Worm (Caenorhabditis elegans) whole organism, L4 larva: ENCODE measurements around the gene hlh-6.

ENCODE experiments used
- D1046.2 ChIP-seq: fragments of 200-800 bp; sonication (Bioruptor generic); IDR thresholded peaks from 2 replicates; pipeline ENCODE4 v1.3.6; 2022; ENCODE audit warnings: missing genetic modification characterization, missing compliant biosample characterization
- F49E8.2 ChIP-seq: sonication (generic microtip); optimal IDR thresholded peaks from 2 replicates; lab custom pipeline; 2016; ENCODE audit warnings: missing compliant biosample characterization, mild to moderate bottlenecking, missing genetic modification characterization, borderline replicate concordance
- T20F7.1 ChIP-seq: fragments of 200-800 bp; sonication (Bioruptor generic); optimal IDR thresholded peaks from 2 replicates; lab custom pipeline; 2018; ENCODE audit warnings: mild to moderate bottlenecking, missing genetic modification characterization, missing compliant biosample characterization
- Y48G9A.11 ChIP-seq: fragments of 200-800 bp; sonication (Bioruptor generic); IDR thresholded peaks from 2 replicates; pipeline ENCODE4 v1.3.6; 2022; ENCODE audit warnings: missing genetic modification reagents, missing genetic modification characterization, missing compliant biosample characterization
- ama-1 ChIP-seq: fragments of 150-350 bp; optimal IDR thresholded peaks from 2 replicates; lab custom pipeline; 2014; ENCODE audit warnings: inconsistent platforms, mixed read lengths
- arid-1 ChIP-seq: fragments of 200-800 bp; sonication (Bioruptor generic); conservative IDR thresholded peaks from 2 replicates; pipeline ENCODE4 v1.3.6; 2022; ENCODE audit warnings: missing genetic modification reagents, missing genetic modification characterization, missing compliant biosample characterization
- cey-2 ChIP-seq: sonication (generic microtip); optimal IDR thresholded peaks from 3 replicates; lab custom pipeline; 2017; ENCODE audit warnings: missing genetic modification characterization, mild to moderate bottlenecking, missing compliant biosample characterization, antibody characterized with exemption, borderline replicate concordance; ENCODE audit not compliant: insufficient read depth
- ctbp-1 ChIP-seq: fragments of 200-800 bp; sonication (Bioruptor generic); IDR thresholded peaks from 2 replicates; pipeline ENCODE4 v1.3.6; 2022; ENCODE audit warnings: missing genetic modification reagents, missing genetic modification characterization, missing compliant biosample characterization
- daf-12 ChIP-seq: fragments of 150-350 bp; optimal IDR thresholded peaks from 2 replicates; lab custom pipeline; 2014; ENCODE audit warnings: missing biosample characterization, missing genetic modification reagents, missing genetic modification characterization
- daf-16 ChIP-seq, 3 experiments: sonication (generic microtip); optimal IDR thresholded peaks; 2 replicates each; lab custom pipeline; 2016 to 2017; ENCODE audit warnings: missing genetic modification characterization in 3 of 3, missing genetic modification reagents in 3 of 3, mild to moderate bottlenecking in 2 of 3, missing compliant biosample characterization in 2 of 3, missing biosample characterization in 1 of 3, moderate library complexity in 1 of 3
- daf-19 ChIP-seq: fragments of 200-800 bp; sonication (Bioruptor generic); conservative IDR thresholded peaks from 2 replicates; pipeline ENCODE4 v1.3.6; 2022; ENCODE audit warnings: missing genetic modification characterization, missing compliant biosample characterization
- daf-8 ChIP-seq: fragments of 200-800 bp; sonication (Bioruptor generic); IDR thresholded peaks from 2 replicates; pipeline ENCODE4 v1.3.6; 2022; ENCODE audit warnings: missing genetic modification characterization, missing compliant biosample characterization
- duxl-1 ChIP-seq: sonication (generic microtip); optimal IDR thresholded peaks from 2 replicates; lab custom pipeline; 2016; ENCODE audit warnings: mild to moderate bottlenecking, missing genetic modification characterization, moderate library complexity, missing compliant biosample characterization; ENCODE audit not compliant: poor library complexity
- egl-27 ChIP-seq: sonication (generic microtip); optimal IDR thresholded peaks from 3 replicates; lab custom pipeline; 2017; ENCODE audit warnings: missing biosample characterization, missing genetic modification reagents, missing genetic modification characterization
- egl-43 ChIP-seq: fragments of 200-800 bp; sonication (Bioruptor generic); IDR thresholded peaks from 2 replicates; pipeline ENCODE4 v1.3.6; 2022; ENCODE audit warnings: missing genetic modification reagents, missing genetic modification characterization, missing compliant biosample characterization
- fkh-10 ChIP-seq: fragments of 150-350 bp; optimal IDR thresholded peaks from 2 replicates; lab custom pipeline; 2014; ENCODE audit warnings: missing biosample characterization, missing genetic modification reagents, missing genetic modification characterization
- hif-1 ChIP-seq, 2 experiments: sonication (generic microtip); optimal IDR thresholded peaks; 2 replicates each; lab custom pipeline; 2016 to 2017; ENCODE audit warnings: missing compliant biosample characterization in 2 of 2, missing genetic modification characterization in 2 of 2, missing genetic modification reagents in 2 of 2, missing genotype in 2 of 2, mild to moderate bottlenecking in 1 of 2
- hlh-11 ChIP-seq: fragments of 200-800 bp; sonication (Bioruptor generic); optimal IDR thresholded peaks from 2 replicates; lab custom pipeline; 2018; ENCODE audit warnings: mild to moderate bottlenecking, missing genetic modification characterization, missing compliant biosample characterization
- hmg-1.1 ChIP-seq: fragments of 200-800 bp; sonication (Bioruptor generic); IDR thresholded peaks from 2 replicates; pipeline ENCODE4 v1.3.6; 2022; ENCODE audit warnings: missing genetic modification reagents, missing genetic modification characterization, missing compliant biosample characterization
- lin-13 ChIP-seq: fragments of 150-350 bp; optimal IDR thresholded peaks from 2 replicates; lab custom pipeline; 2014; ENCODE audit warnings: missing biosample characterization, missing genetic modification reagents, missing genetic modification characterization
- lin-29 ChIP-seq: fragments of 200-800 bp; sonication (Bioruptor generic); IDR thresholded peaks from 2 replicates; pipeline ENCODE4 v1.3.6; 2022; ENCODE audit warnings: missing genetic modification reagents, missing genetic modification characterization, missing compliant biosample characterization
- lin-38 ChIP-seq: fragments of 200-800 bp; sonication (Bioruptor generic); IDR thresholded peaks from 2 replicates; pipeline ENCODE4 v1.3.6; 2022; ENCODE audit warnings: missing genetic modification reagents, missing genetic modification characterization, missing compliant biosample characterization
- lin-39 ChIP-seq: fragments of 150-350 bp; optimal IDR thresholded peaks from 2 replicates; lab custom pipeline; 2014; ENCODE audit warnings: missing biosample characterization, missing genetic modification reagents, missing genetic modification characterization
- lir-3 ChIP-seq: sonication (generic microtip); optimal IDR thresholded peaks from 2 replicates; lab custom pipeline; 2016; ENCODE audit warnings: mild to moderate bottlenecking, missing genetic modification characterization, missing compliant biosample characterization
- lsy-2 ChIP-seq, 2 experiments: fragments of 150-350 bp in 1 of 2; sonication (generic microtip) in 1 of 2; optimal IDR thresholded peaks; 2 replicates each; lab custom pipeline; 2014 to 2017; ENCODE audit warnings: missing biosample characterization in 2 of 2, missing genetic modification characterization in 2 of 2
- madf-5 ChIP-seq, 2 experiments: fragments of 200-800 bp; sonication (Bioruptor generic); IDR thresholded peaks; 2 replicates each; pipeline ENCODE4 v1.3.6; 2022; ENCODE audit warnings: missing compliant biosample characterization in 2 of 2, missing genetic modification characterization in 2 of 2
- madf-9 ChIP-seq: fragments of 200-800 bp; sonication (Bioruptor generic); conservative IDR thresholded peaks from 2 replicates; pipeline ENCODE4 v1.3.6; 2022; ENCODE audit warnings: missing genetic modification reagents, missing genetic modification characterization, missing compliant biosample characterization
- mdt-29 ChIP-seq: fragments of 200-800 bp; sonication (Bioruptor generic); IDR thresholded peaks from 2 replicates; pipeline ENCODE4 v1.3.6; 2022; ENCODE audit warnings: missing genetic modification reagents, missing genetic modification characterization, missing compliant biosample characterization
- mes-2 ChIP-seq: sonication (generic microtip); optimal IDR thresholded peaks from 2 replicates; lab custom pipeline; 2016; ENCODE audit warnings: missing genotype, mild to moderate bottlenecking, missing genetic modification characterization, missing compliant biosample characterization; ENCODE audit not compliant: poor library complexity, severe bottlenecking
- mxl-2 ChIP-seq: fragments of 200-800 bp; sonication (Bioruptor generic); conservative IDR thresholded peaks from 2 replicates; pipeline ENCODE4 v1.3.6; 2022; ENCODE audit warnings: missing genetic modification reagents, missing genetic modification characterization, missing compliant biosample characterization
- mxl-3 ChIP-seq: fragments of 200-800 bp; sonication (Bioruptor generic); optimal IDR thresholded peaks from 2 replicates; lab custom pipeline; 2018; ENCODE audit warnings: mild to moderate bottlenecking, missing genetic modification characterization, missing compliant biosample characterization
- nhr-10 ChIP-seq: fragments of 150-350 bp; optimal IDR thresholded peaks from 2 replicates; lab custom pipeline; 2014; ENCODE audit warnings: missing biosample characterization, missing genetic modification characterization
- nhr-102 ChIP-seq: sonication (generic microtip); optimal IDR thresholded peaks from 2 replicates; lab custom pipeline; 2016; ENCODE audit warnings: mild to moderate bottlenecking, missing genetic modification characterization, moderate library complexity, missing compliant biosample characterization
- nhr-111 ChIP-seq: fragments of 200-800 bp; sonication (Bioruptor generic); optimal IDR thresholded peaks from 2 replicates; lab custom pipeline; 2018; ENCODE audit warnings: mild to moderate bottlenecking, missing genetic modification characterization, missing compliant biosample characterization
- nhr-25 ChIP-seq: sonication (generic microtip); optimal IDR thresholded peaks from 2 replicates; lab custom pipeline; 2017; ENCODE audit warnings: missing genetic modification characterization, mild to moderate bottlenecking, missing compliant biosample characterization, antibody characterized with exemption, moderate library complexity, borderline replicate concordance; ENCODE audit not compliant: insufficient read depth
- nhr-28 ChIP-seq: fragments of 150-350 bp; optimal IDR thresholded peaks from 2 replicates; lab custom pipeline; 2014; ENCODE audit warnings: missing biosample characterization, missing genetic modification characterization
- nhr-41 ChIP-seq: fragments of 200-800 bp; sonication (Bioruptor generic); IDR thresholded peaks from 2 replicates; pipeline ENCODE4 v1.3.6; 2022; ENCODE audit warnings: missing genetic modification reagents, missing genetic modification characterization, missing compliant biosample characterization
- nhr-48 ChIP-seq: sonication (generic microtip); optimal IDR thresholded peaks from 2 replicates; lab custom pipeline; 2016; ENCODE audit warnings: mild to moderate bottlenecking, missing genetic modification characterization, missing compliant biosample characterization
- rbr-2 ChIP-seq: sonication (generic microtip); optimal IDR thresholded peaks from 2 replicates; lab custom pipeline; 2016; ENCODE audit warnings: missing genotype, missing genetic modification characterization, missing compliant biosample characterization
- spr-1 ChIP-seq: sonication (generic microtip); optimal IDR thresholded peaks from 2 replicates; lab custom pipeline; 2016; ENCODE audit warnings: mild to moderate bottlenecking, missing genetic modification characterization, missing compliant biosample characterization
- spr-3 ChIP-seq: fragments of 200-800 bp; sonication (Bioruptor generic); optimal IDR thresholded peaks from 2 replicates; lab custom pipeline; 2018; ENCODE audit warnings: mild to moderate bottlenecking, missing genetic modification characterization, missing compliant biosample characterization
- tag-97 ChIP-seq: fragments of 200-800 bp; sonication (Bioruptor generic); IDR thresholded peaks from 2 replicates; pipeline ENCODE4 v1.3.6; 2022; ENCODE audit warnings: missing genetic modification characterization, missing compliant biosample characterization
- tra-1 ChIP-seq: fragments of 200-800 bp; sonication (Bioruptor generic); IDR thresholded peaks from 2 replicates; pipeline ENCODE4 v1.3.6; 2022; ENCODE audit warnings: missing genetic modification reagents, missing genetic modification characterization, missing compliant biosample characterization
- vab-7 ChIP-seq: fragments of 200-800 bp; sonication (Bioruptor generic); IDR thresholded peaks from 2 replicates; pipeline ENCODE4 v1.3.6; 2022; ENCODE audit warnings: missing genetic modification reagents, missing genetic modification characterization, missing compliant biosample characterization
- zag-1 ChIP-seq: fragments of 150-350 bp; optimal IDR thresholded peaks from 2 replicates; lab custom pipeline; 2014; ENCODE audit warnings: missing biosample characterization, missing genetic modification characterization
- zfp-2 ChIP-seq: sonication (generic microtip); optimal IDR thresholded peaks from 2 replicates; lab custom pipeline; 2016; ENCODE audit warnings: mild to moderate bottlenecking, missing genetic modification characterization, missing compliant biosample characterization
- zip-11 ChIP-seq: fragments of 200-800 bp; sonication (Bioruptor generic); IDR thresholded peaks from 2 replicates; pipeline ENCODE4 v1.3.6; 2022; ENCODE audit warnings: missing genetic modification characterization, missing compliant biosample characterization
- ztf-7 ChIP-seq: fragments of 150-350 bp; optimal IDR thresholded peaks from 2 replicates; lab custom pipeline; 2014; ENCODE audit warnings: missing biosample characterization, missing genetic modification characterization

Gene hlh-6

DNA sequence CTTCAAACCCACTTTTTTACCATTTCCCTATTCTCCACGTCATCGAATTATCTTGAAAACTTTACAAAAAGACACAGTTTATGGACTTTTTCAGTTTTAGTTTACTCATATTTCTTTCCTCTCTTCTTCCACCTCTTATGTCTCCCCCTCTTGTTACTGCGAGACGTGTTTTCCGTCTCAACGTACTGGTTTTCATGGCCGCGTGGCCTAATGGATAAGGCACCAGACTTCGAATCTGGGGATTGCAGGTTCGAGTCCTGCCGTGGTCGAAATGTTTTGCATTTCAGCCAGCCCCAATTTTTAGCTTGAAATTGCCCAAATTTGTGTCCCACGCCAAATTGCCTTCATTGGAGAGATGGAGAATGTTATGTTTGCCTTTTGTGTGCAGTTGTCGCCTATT is 48.6 kb downstream of the hlh-6 start:
- TF ChIP-seq lir-3 (tag; lab: Kevin White, UChicago) = no peak
- no peak for TF ChIP-seq nhr-10 (tag; lab: Kevin White, UChicago)
- peak in 1 of 2 experiments; percentile 29 for TF ChIP-seq lsy-2 (tag; optimal IDR thresholded peaks at IDR 0.05; lab: Kevin White, UChicago)
- TF ChIP-seq D1046.2 (GFP tag; lab: Robert Waterston, UW) = peak; percentile 85
- peak; percentile 72 for TF ChIP-seq hlh-11
- peak in 1 of 2 experiments; percentile 38 for TF ChIP-seq hif-1 (tag; optimal IDR thresholded peaks at IDR 0.05; lab: Kevin White, UChicago)
- peak; percentile 50 for TF ChIP-seq nhr-102
- TF ChIP-seq ztf-7 (tag; lab: Kevin White, UChicago) = peak; percentile 29
- peak; percentile 78 for TF ChIP-seq T20F7.1 (GFP tag; lab: Kevin White, UChicago)
- peak; percentile 80 for TF ChIP-seq madf-9 (GFP tag; lab: Robert Waterston, UW)
- no peak for TF ChIP-seq nhr-25 (tag; lab: Kevin White, UChicago)
- peak; percentile 70 for TF ChIP-seq spr-1 (tag; lab: Kevin White, UChicago)
- TF ChIP-seq ctbp-1 (GFP tag; lab: Robert Waterston, UW) = peak; percentile 78
- TF ChIP-seq mdt-29 = peak; percentile 68; the same call in 1 of the 2 replicates
- no peak for TF ChIP-seq daf-19 (GFP tag; lab: Robert Waterston, UW)
- TF ChIP-seq hmg-1.1 (GFP tag; lab: Robert Waterston, UW) = peak; percentile 82
- peak; percentile 84 for TF ChIP-seq arid-1 (GFP tag; lab: Robert Waterston, UW)
- TF ChIP-seq zag-1 (tag; lab: Kevin White, UChicago) = no peak
- TF ChIP-seq mxl-2 = peak; percentile 69; the same call in 1 of the 2 replicates
- peak; percentile 90 for TF ChIP-seq Y48G9A.11 (GFP tag; lab: Robert Waterston, UW)
- TF ChIP-seq vab-7 (GFP tag; lab: Robert Waterston, UW) = peak; percentile 92
- no peak for TF ChIP-seq tag-97
- peak; percentile 50 for TF ChIP-seq rbr-2 (tag; lab: Kevin White, UChicago)
- peak; percentile 91 for TF ChIP-seq tra-1 (GFP tag; lab: Robert Waterston, UW)
- no peak for TF ChIP-seq daf-8 (GFP tag; lab: Robert Waterston, UW)
- TF ChIP-seq duxl-1 (tag; lab: Kevin White, UChicago) = peak; percentile 59
- peak; percentile 96 for TF ChIP-seq egl-43
- peak; percentile 73 for TF ChIP-seq mes-2 (tag; lab: Kevin White, UChicago)
- no peak for TF ChIP-seq fkh-10 (GFP tag; lab: Kevin White, UChicago)
- TF ChIP-seq lin-13 = peak; percentile 5
- no peak for TF ChIP-seq zfp-2
- peak; percentile 29 for TF ChIP-seq nhr-28 (tag; lab: Kevin White, UChicago)
- no peak for TF ChIP-seq daf-12
- peak in 1 of 2 experiments; percentile 79 for TF ChIP-seq daf-16 (GFP tag; optimal IDR thresholded peaks at IDR 0.05; lab: Kevin White, UChicago)
- TF ChIP-seq daf-16 (tag; optimal IDR thresholded peaks at IDR 0.05; lab: Kevin White, UChicago) = peak; percentile 45
- TF ChIP-seq ama-1 = no peak
- no peak for TF ChIP-seq lin-39 (tag; lab: Kevin White, UChicago)
- peak; percentile 1 for TF ChIP-seq F49E8.2 (tag; lab: Kevin White, UChicago)
- TF ChIP-seq nhr-48 (tag; lab: Kevin White, UChicago) = peak; percentile 62
- peak; percentile 64 for TF ChIP-seq mxl-3
- TF ChIP-seq lin-29 (GFP tag; lab: Robert Waterston, UW) = 0 out of 2 replicates have a peak, but pooled peaks have one; percentile 27
- TF ChIP-seq nhr-41 (GFP tag; lab: Robert Waterston, UW) = peak; percentile 82; the same call in 1 of the 2 replicates
- TF ChIP-seq egl-27 (tag; lab: Kevin White, UChicago) = no peak
- peak; percentile 71 for TF ChIP-seq spr-3 (GFP tag; lab: Kevin White, UChicago)
- 0 out of 2 replicates have a peak, but pooled peaks have one; percentile 42 for TF ChIP-seq zip-11 (GFP tag; lab: Robert Waterston, UW)
- peak; percentile 74 for TF ChIP-seq lin-38 (GFP tag; lab: Robert Waterston, UW)
- no peak for TF ChIP-seq cey-2 (tag; lab: Kevin White, UChicago)
- peak; percentile 67 for TF ChIP-seq nhr-111
- peak; percentile 91 to 93 for TF ChIP-seq madf-5 (GFP tag; IDR thresholded peaks at IDR 0.05; lab: Robert Waterston, UW)
